Fruit fly (Drosophila melanogaster): ENCODE results near the gene CkIalpha.

The CkIalpha gene

dm6 chrX:12665112-12665795 lies 11.8 kb downstream of the CkIalpha start (continued):
- TF ChIP-seq ap (GFP tag; IDR thresholded peaks at IDR 0.05), result peak; percentile 86
- peak; percentile 93 for TF ChIP-seq CG2712 (tag; optimal IDR thresholded peaks at IDR 0.05)
- TF ChIP-seq NK7.1 (GFP tag; optimal IDR thresholded peaks at IDR 0.05), result peak; percentile 21
- peak; percentile 93 for TF ChIP-seq CG1832 (GFP tag; optimal IDR thresholded peaks at IDR 0.05)
- TF ChIP-seq usp (GFP tag; optimal IDR thresholded peaks at IDR 0.05), result no peak
- TF ChIP-seq CG1529 (GFP tag; optimal IDR thresholded peaks at IDR 0.05), result peak; percentile 81
- peak; percentile 84 for TF ChIP-seq CG9437 (GFP tag; optimal IDR thresholded peaks at IDR 0.05)
- TF ChIP-seq NC2β (GFP tag; optimal IDR thresholded peaks at IDR 0.05), result peak; percentile 63
- TF ChIP-seq ftz-f1 (GFP tag; optimal IDR thresholded peaks at IDR 0.05), result no peak
- TF ChIP-seq CG1647 (GFP tag; optimal IDR thresholded peaks at IDR 0.05), result peak; percentile 34
- TF ChIP-seq CG16815 (GFP tag; optimal IDR thresholded peaks at IDR 0.05), result peak; percentile 89
- peak; percentile 94 for TF ChIP-seq vvl (GFP tag; IDR thresholded peaks at IDR 0.05)
- peak; percentile 89 for TF ChIP-seq otp (GFP tag; IDR thresholded peaks at IDR 0.05)
- TF ChIP-seq CG12236 (GFP tag; optimal IDR thresholded peaks at IDR 0.05), result no peak
- no peak for TF ChIP-seq inv (GFP tag; IDR thresholded peaks at IDR 0.05; ENCODE audit: partially characterized antibody)
- peak; percentile 51 for TF ChIP-seq tup (GFP tag; optimal IDR thresholded peaks at IDR 0.05)
- TF ChIP-seq CG10959 (GFP tag; IDR thresholded peaks at IDR 0.05), result peak; percentile 91
- TF ChIP-seq Hr3 (GFP tag; optimal IDR thresholded peaks at IDR 0.05), result peak; percentile 88
- peak; percentile 94 for TF ChIP-seq ara (GFP tag; IDR thresholded peaks at IDR 0.05)
- TF ChIP-seq pros (GFP tag; optimal IDR thresholded peaks at IDR 0.05), result peak; percentile 70
- no peak for TF ChIP-seq CHES-1-like (GFP tag; optimal IDR thresholded peaks at IDR 0.05)
- TF ChIP-seq ham (GFP tag; IDR thresholded peaks at IDR 0.05), result peak; percentile 70
- TF ChIP-seq Xbp1 (GFP tag; optimal IDR thresholded peaks at IDR 0.05), result peak; percentile 85
- peak; percentile 39; the same call in 1 of the 2 replicates for TF ChIP-seq CG13287 (GFP tag; IDR thresholded peaks at IDR 0.05; ENCODE audit: partially characterized antibody)
- peak; percentile 51 to 71 for TF ChIP-seq chif (GFP tag; optimal IDR thresholded peaks at IDR 0.05)
- peak; percentile 51 for TF ChIP-seq ems (GFP tag; optimal IDR thresholded peaks at IDR 0.05)
- TF ChIP-seq Elba2 (GFP tag; optimal IDR thresholded peaks at IDR 0.05), result no peak
- TF ChIP-seq Tbp (GFP tag; optimal IDR thresholded peaks at IDR 0.05), result no peak
- TF ChIP-seq CG8944 (GFP tag; optimal IDR thresholded peaks at IDR 0.05), result peak; percentile 23
- TF ChIP-seq Hsf (GFP tag; optimal IDR thresholded peaks at IDR 0.05), result peak; percentile 77
- peak; percentile 80 for TF ChIP-seq Spps (tag; optimal IDR thresholded peaks at IDR 0.05)
- peak; percentile 64 for TF ChIP-seq ac (GFP tag; optimal IDR thresholded peaks at IDR 0.05)
- TF ChIP-seq CG13624 (GFP tag; optimal IDR thresholded peaks at IDR 0.05), result no peak
- peak; percentile 10 for TF ChIP-seq pfk (GFP tag; optimal IDR thresholded peaks at IDR 0.05)
- TF ChIP-seq CG2116 (GFP tag; optimal IDR thresholded peaks at IDR 0.05), result peak; percentile 56
- peak; percentile 92 for TF ChIP-seq CG12391 (tag; optimal IDR thresholded peaks at IDR 0.05)
- peak; percentile 93 for TF ChIP-seq CG12659 (GFP tag; optimal IDR thresholded peaks at IDR 0.05)
- TF ChIP-seq onecut (GFP tag; IDR thresholded peaks at IDR 0.05), result peak; percentile 81
- TF ChIP-seq Aef1 (GFP tag; IDR thresholded peaks at IDR 0.05), result peak; percentile 90
- 0 out of 2 replicates have a peak, but pooled peaks have one; percentile 66 for TF ChIP-seq Lim3 (GFP tag; IDR thresholded peaks at IDR 0.05)
- peak; percentile 90 for TF ChIP-seq CG13424 (tag; optimal IDR thresholded peaks at IDR 0.05)
- peak; percentile 50; the same call in 1 of the 2 replicates for TF ChIP-seq Dip2 (GFP tag; IDR thresholded peaks at IDR 0.05)
- peak; percentile 87 for TF ChIP-seq CG11093 (GFP tag; IDR thresholded peaks at IDR 0.05)
- peak; percentile 91 for TF ChIP-seq dmrt11E (tag; optimal IDR thresholded peaks at IDR 0.05)
- peak; percentile 75 for TF ChIP-seq GATAe (GFP tag; conservative IDR thresholded peaks at IDR 0.05)
- TF ChIP-seq CG11560 (tag; IDR thresholded peaks at IDR 0.05), result peak; percentile 79
- peak; percentile 88 for TF ChIP-seq Dek (tag; optimal IDR thresholded peaks at IDR 0.05)
- TF ChIP-seq fru (optimal IDR thresholded peaks at IDR 0.05), result no peak
- TF ChIP-seq so (GFP tag; IDR thresholded peaks at IDR 0.05), result peak; percentile 91
- TF ChIP-seq CG8388 (GFP tag; optimal IDR thresholded peaks at IDR 0.05), result peak; percentile 90
- TF ChIP-seq fd64A (GFP tag; optimal IDR thresholded peaks at IDR 0.05), result peak; percentile 74

Measured in whole organism, embryonic.